Worm (Caenorhabditis elegans): ENCODE results near the gene T19D12.9.

T19D12.9 gene

DNA sequence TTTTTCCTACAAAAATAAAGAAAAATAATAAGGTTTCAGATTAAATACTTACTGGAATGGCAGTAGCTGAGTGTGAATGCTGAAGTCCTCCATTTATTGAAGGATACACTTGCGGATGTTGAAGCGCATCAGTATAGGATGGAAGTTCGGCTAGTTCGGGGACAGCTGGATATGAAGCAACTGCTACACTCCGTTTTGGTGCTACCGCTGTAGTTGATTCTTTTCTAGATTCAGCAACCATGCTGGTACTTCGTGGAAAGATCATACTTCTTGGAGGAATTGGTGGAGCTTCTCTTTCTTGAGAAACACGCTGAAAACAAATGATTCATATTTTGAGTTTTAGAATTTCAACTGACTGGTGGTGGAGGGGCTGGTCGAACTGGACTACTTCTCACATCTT lies 45.6 kb downstream of the T19D12.9 start:
- TF ChIP-seq ceh-24 (tag; optimal IDR thresholded peaks at IDR 0.05) = no peak
- TF ChIP-seq fax-1 (tag; optimal IDR thresholded peaks at IDR 0.05) = no peak
- TF ChIP-seq K09A11.1 (tag; optimal IDR thresholded peaks at IDR 0.05; ENCODE audit: insufficient read depth) = no peak
- TF ChIP-seq ceh-45 (GFP tag; IDR thresholded peaks at IDR 0.05) = no peak
- no peak for TF ChIP-seq eyg-1 (tag; optimal IDR thresholded peaks at IDR 0.05)
- TF ChIP-seq dve-1 (tag; optimal IDR thresholded peaks at IDR 0.05) = no peak
- TF ChIP-seq pqm-1 (tag; optimal IDR thresholded peaks at IDR 0.05) = no peak
- no peak for TF ChIP-seq unc-42 (tag; optimal IDR thresholded peaks at IDR 0.05)
- TF ChIP-seq pat-9 (tag; optimal IDR thresholded peaks at IDR 0.05) = no peak
- no peak for TF ChIP-seq unc-55 (GFP tag; optimal IDR thresholded peaks at IDR 0.05)
- TF ChIP-seq ref-2 (tag; optimal IDR thresholded peaks at IDR 0.05) = no peak
- no peak for TF ChIP-seq ahr-1 (tag; optimal IDR thresholded peaks at IDR 0.05)

Measured in whole organism, late embryonic.